Worm (Caenorhabditis elegans) whole organism, L1 larva: Measurements from ENCODE around the gene swt-2.

Source experiments
- C04F5.9 ChIP-seq: sonication (generic microtip); optimal IDR thresholded peaks from 2 replicates; lab custom pipeline; 2016; ENCODE audit warnings: missing genetic modification characterization, missing compliant biosample characterization
- ama-1 ChIP-seq: fragments of 150-350 bp; optimal IDR thresholded peaks from 2 replicates; lab custom pipeline; 2014
- ceh-63 ChIP-seq: fragments of 200-800 bp; sonication (Bioruptor generic); optimal IDR thresholded peaks from 2 replicates; lab custom pipeline; 2018; ENCODE audit warnings: mild to moderate bottlenecking, missing genetic modification characterization, missing compliant biosample characterization
- ceh-82 ChIP-seq, 3 experiments: fragments of 150-350 bp in 1 of 3; sonication (generic microtip) in 2 of 3; optimal IDR thresholded peaks; 2 replicates each; lab custom pipeline; 2014 to 2017; ENCODE audit warnings: missing biosample characterization in 3 of 3, missing genetic modification characterization in 3 of 3
- dpl-1 ChIP-seq, 3 experiments: fragments of 150-350 bp in 2 of 3; sonication (generic microtip) in 1 of 3; optimal IDR thresholded peaks; 2 replicates each; lab custom pipeline; 2014 to 2017; ENCODE audit warnings: missing biosample characterization in 3 of 3, missing genetic modification characterization in 3 of 3, missing genetic modification reagents in 3 of 3
- dsc-1 ChIP-seq: sonication (generic microtip); optimal IDR thresholded peaks from 2 replicates; lab custom pipeline; 2016; ENCODE audit warnings: mild to moderate bottlenecking, missing genetic modification characterization, missing compliant biosample characterization
- efl-1 ChIP-seq, 4 experiments: fragments of 150-350 bp; optimal IDR thresholded peaks in 3 of 4; peaks in 1 of 4; 1 replicate in 1 of 4; 2 replicates in 3 of 4; lab custom pipeline; 2014; ENCODE audit warnings: missing biosample characterization in 2 of 4, missing genetic modification characterization in 2 of 4, missing genetic modification reagents in 2 of 4
- egl-27 ChIP-seq, 2 experiments: fragments of 150-350 bp in 1 of 2; sonication (generic microtip); optimal IDR thresholded peaks; 3 replicates each; lab custom pipeline; 2017 to 2018; ENCODE audit warnings: missing biosample characterization in 2 of 2, missing genetic modification characterization in 2 of 2, missing genetic modification reagents in 2 of 2
- elt-2 ChIP-seq: sonication (generic microtip); optimal IDR thresholded peaks from 2 replicates; lab custom pipeline; 2016; ENCODE audit warnings: missing genetic modification characterization, mild to moderate bottlenecking, inconsistent platforms, missing compliant biosample characterization, missing genetic modification reagents
- hlh-4 ChIP-seq: sonication (generic microtip); optimal IDR thresholded peaks from 2 replicates; lab custom pipeline; 2016; ENCODE audit warnings: mild to moderate bottlenecking, missing genetic modification characterization, missing compliant biosample characterization
- isw-1 ChIP-seq: fragments of 200-800 bp; sonication (Bioruptor generic); IDR thresholded peaks from 2 replicates; pipeline ENCODE4 v1.3.6; 2022; ENCODE audit warnings: missing genetic modification characterization, missing compliant biosample characterization
- lin-15B ChIP-seq: fragments of 150-350 bp; sonication (generic microtip); optimal IDR thresholded peaks from 3 replicates; lab custom pipeline; 2014; ENCODE audit warnings: missing biosample characterization, missing genetic modification characterization
- lin-35 ChIP-seq, 2 experiments: fragments of 150-350 bp; optimal IDR thresholded peaks; 2 replicates each; lab custom pipeline; 2014; ENCODE audit warnings: missing biosample characterization in 2 of 2, missing genetic modification characterization in 2 of 2, missing genetic modification reagents in 2 of 2
- lin-39 ChIP-seq: fragments of 150-350 bp; optimal IDR thresholded peaks from 2 replicates; lab custom pipeline; 2014; ENCODE audit warnings: missing biosample characterization, missing genetic modification reagents, missing genetic modification characterization
- lsy-2 ChIP-seq, 2 experiments: fragments of 150-350 bp; optimal IDR thresholded peaks; 2 replicates each; lab custom pipeline; 2014; ENCODE audit warnings: missing biosample characterization in 2 of 2, missing genetic modification characterization in 2 of 2
- mdl-1 ChIP-seq, 2 experiments: fragments of 150-350 bp; optimal IDR thresholded peaks; 2 replicates each; lab custom pipeline; 2014 to 2017; ENCODE audit warnings: missing biosample characterization in 2 of 2, missing genetic modification characterization in 2 of 2, inconsistent platforms in 1 of 2
- nhr-19 ChIP-seq: fragments of 200-800 bp; sonication (Bioruptor generic); conservative IDR thresholded peaks from 2 replicates; pipeline ENCODE4 v1.3.6; 2022; ENCODE audit warnings: missing genetic modification characterization, missing compliant biosample characterization
- nhr-20 ChIP-seq: sonication (generic microtip); optimal IDR thresholded peaks from 2 replicates; lab custom pipeline; 2016; ENCODE audit warnings: mild to moderate bottlenecking, missing genetic modification characterization, missing compliant biosample characterization
- nhr-237 ChIP-seq: fragments of 150-350 bp; optimal IDR thresholded peaks from 2 replicates; lab custom pipeline; 2014; ENCODE audit warnings: missing biosample characterization, missing genetic modification characterization
- nhr-47 ChIP-seq: sonication (generic microtip); optimal IDR thresholded peaks from 2 replicates; lab custom pipeline; 2016; ENCODE audit warnings: mild to moderate bottlenecking, missing genetic modification characterization, moderate library complexity, missing compliant biosample characterization
- nhr-71 ChIP-seq: sonication (generic microtip); optimal IDR thresholded peaks from 2 replicates; lab custom pipeline; 2016; ENCODE audit warnings: mild to moderate bottlenecking, missing genetic modification characterization, moderate library complexity, missing compliant biosample characterization
- nhr-77 ChIP-seq: fragments of 150-350 bp; optimal IDR thresholded peaks from 2 replicates; lab custom pipeline; 2014; ENCODE audit warnings: missing biosample characterization, missing genetic modification characterization
- nhr-90 ChIP-seq: sonication (generic microtip); optimal IDR thresholded peaks from 2 replicates; lab custom pipeline; 2016; ENCODE audit warnings: mild to moderate bottlenecking, missing genetic modification characterization, missing compliant biosample characterization; ENCODE audit not compliant: poor library complexity
- pag-3 ChIP-seq: sonication (generic microtip); optimal IDR thresholded peaks from 2 replicates; lab custom pipeline; 2017; ENCODE audit warnings: missing genetic modification characterization, mild to moderate bottlenecking, missing compliant biosample characterization, antibody characterized with exemption, borderline replicate concordance; ENCODE audit not compliant: insufficient read depth
- pqm-1 ChIP-seq: sonication (generic microtip); optimal IDR thresholded peaks from 3 replicates; lab custom pipeline; 2017; ENCODE audit warnings: missing biosample characterization, missing genetic modification characterization
- rnt-1 ChIP-seq: sonication (generic microtip); optimal IDR thresholded peaks from 2 replicates; lab custom pipeline; 2016; ENCODE audit warnings: mild to moderate bottlenecking, missing genetic modification characterization, moderate library complexity, missing compliant biosample characterization
- skn-1 ChIP-seq: fragments of 150-350 bp; optimal IDR thresholded peaks from 2 replicates; lab custom pipeline; 2014; ENCODE audit warnings: missing biosample characterization, missing genetic modification characterization
- snu-23 ChIP-seq: sonication (generic microtip); optimal IDR thresholded peaks from 2 replicates; lab custom pipeline; 2016; ENCODE audit warnings: missing genetic modification characterization, missing compliant biosample characterization
- sup-37 ChIP-seq: fragments of 200-800 bp; sonication (Bioruptor generic); optimal IDR thresholded peaks from 2 replicates; lab custom pipeline; 2018; ENCODE audit warnings: mild to moderate bottlenecking, missing genetic modification characterization, missing compliant biosample characterization
- tbx-2 ChIP-seq: sonication (generic microtip); optimal IDR thresholded peaks from 2 replicates; lab custom pipeline; 2016; ENCODE audit warnings: missing genetic modification characterization, missing compliant biosample characterization
- unc-30 ChIP-seq: sonication (generic microtip); optimal IDR thresholded peaks from 2 replicates; lab custom pipeline; 2017; ENCODE audit warnings: missing biosample characterization, missing genetic modification characterization
- unc-62 ChIP-seq: fragments of 150-350 bp; optimal IDR thresholded peaks from 2 replicates; lab custom pipeline; 2014; ENCODE audit warnings: missing biosample characterization, missing genetic modification reagents, missing genetic modification characterization
- unc-86 ChIP-seq: sonication (generic microtip); optimal IDR thresholded peaks from 2 replicates; lab custom pipeline; 2016; ENCODE audit warnings: missing genetic modification characterization, missing compliant biosample characterization
- xbp-1 ChIP-seq: sonication (generic microtip); optimal IDR thresholded peaks from 2 replicates; lab custom pipeline; 2016; ENCODE audit warnings: missing genetic modification characterization, missing compliant biosample characterization
- zip-4 ChIP-seq: fragments of 200-800 bp; sonication (Bioruptor generic); optimal IDR thresholded peaks from 2 replicates; lab custom pipeline; 2018; ENCODE audit warnings: mild to moderate bottlenecking, missing genetic modification characterization, moderate library complexity, missing compliant biosample characterization

Gene swt-2

DNA sequence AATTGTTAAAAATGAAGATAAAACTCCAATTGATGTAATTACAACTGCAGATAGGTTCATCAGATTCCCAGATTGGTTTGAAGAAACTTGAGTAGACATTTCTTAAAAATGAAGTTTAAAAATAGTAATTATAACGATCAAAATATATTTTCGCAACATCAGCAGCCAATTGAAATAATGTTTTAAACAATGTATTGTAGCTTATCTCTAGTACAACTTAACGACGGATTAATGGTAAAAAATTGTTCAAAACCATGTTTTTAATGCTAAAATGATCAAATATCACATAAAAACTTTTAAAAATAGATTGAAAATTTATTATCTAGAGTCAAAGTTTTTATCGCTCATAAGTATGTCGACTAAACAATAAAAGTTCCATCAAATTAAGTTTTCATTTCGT is 34.8 kb upstream of the swt-2 start, which contains the start of gene srbc-11:
Gene srbc-11, minus strand, starts transcription at position 101 of the 400 bp plus-strand sequence.
- no peak for TF ChIP-seq xbp-1 (tag; lab: Kevin White, UChicago)
- no peak for TF ChIP-seq pqm-1 (tag; lab: Kevin White, UChicago)
- no peak for TF ChIP-seq snu-23

DNA sequence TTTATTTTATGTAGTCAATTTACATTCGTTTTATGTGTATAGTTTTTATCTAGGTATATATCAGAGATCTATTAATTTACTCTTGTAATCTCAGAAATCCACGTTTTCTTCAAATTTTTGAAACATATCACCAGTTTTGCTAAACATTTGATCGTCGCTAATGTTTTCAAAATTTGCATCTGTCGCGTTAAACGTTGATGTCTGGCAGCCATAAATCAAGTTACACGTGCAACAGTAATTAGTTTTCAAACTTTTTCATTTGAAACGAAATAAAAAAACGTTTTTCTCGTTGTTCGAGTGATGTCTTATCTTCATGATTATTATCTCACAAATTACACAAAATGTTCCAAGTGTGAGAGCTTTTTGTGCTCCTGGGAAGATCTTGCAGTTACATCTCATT is 32.5 kb upstream of the swt-2 start, which contains the start of gene srh-79:
Gene srh-79, plus strand, starts transcription at position 301 of the 400 bp plus-strand sequence.
- TF ChIP-seq nhr-77 (tag; lab: Kevin White, UChicago): no peak

DNA sequence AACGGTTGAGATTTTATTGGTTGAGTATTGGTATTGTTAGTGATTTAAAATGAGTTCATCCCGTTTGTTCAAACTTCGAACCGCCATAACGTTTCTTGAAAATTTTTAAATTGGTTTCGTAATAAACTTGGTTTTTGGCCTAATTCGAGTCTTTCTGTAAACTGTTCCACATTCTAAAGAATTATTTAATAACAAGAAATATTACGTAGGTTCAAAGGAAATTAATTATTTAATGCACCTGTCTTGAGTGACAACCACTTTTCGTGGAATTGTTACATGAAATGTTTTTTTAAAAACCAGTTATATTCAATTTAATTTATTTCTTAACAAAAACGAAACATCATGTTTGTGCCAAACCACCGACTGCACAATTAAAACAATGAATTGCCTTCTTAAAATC is 28.7 kb upstream of the swt-2 start:
- TF ChIP-seq hlh-4 (tag; lab: Kevin White, UChicago) (peak; percentile 96), nhr-71 (tag; lab: Kevin White, UChicago) (peak; percentile 40), lin-39 (tag; lab: Kevin White, UChicago) (no peak), nhr-47 (tag; lab: Kevin White, UChicago) (peak; percentile 25)

DNA sequence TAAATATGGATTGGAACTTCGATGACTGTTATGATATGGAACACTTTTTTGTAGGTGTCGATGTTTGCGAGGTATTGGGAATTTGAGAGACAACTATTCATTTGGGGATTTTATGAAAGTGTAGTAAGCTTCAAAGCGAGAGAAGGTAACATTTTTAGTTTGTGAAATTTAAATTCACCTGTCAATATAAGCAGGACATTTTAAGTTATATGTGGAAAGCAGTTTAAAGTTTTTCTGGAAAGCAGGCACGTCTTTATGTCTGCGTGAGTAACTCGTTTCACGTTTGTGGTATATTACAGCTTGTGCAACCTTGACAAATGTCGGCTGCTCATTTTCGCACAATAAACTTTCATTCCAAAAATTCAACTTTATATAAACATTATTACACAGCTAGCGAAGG is 25.7 kb upstream of the swt-2 start, which contains the start of gene srh-229:
Gene srh-229, minus strand, starts transcription at position 101 of the 400 bp plus-strand sequence.
- TF ChIP-seq unc-30 (tag; lab: Kevin White, UChicago) (no peak), lin-39 (tag; lab: Kevin White, UChicago) (no peak), isw-1 (GFP tag; lab: Robert Waterston, UW) (no peak), skn-1 (no peak), dsc-1 (tag; lab: Kevin White, UChicago) (no peak), nhr-237 (tag; lab: Kevin White, UChicago) (no peak), elt-2 (tag; lab: Kevin White, UChicago) (no peak), lsy-2 (tag; optimal IDR thresholded peaks at IDR 0.05; lab: Kevin White, UChicago) (no peak), sup-37 (no peak), nhr-77 (tag; lab: Kevin White, UChicago) (no peak), tbx-2 (tag; lab: Kevin White, UChicago) (no peak), unc-86 (tag; lab: Kevin White, UChicago) (no peak), ceh-63 (GFP tag; lab: Kevin White, UChicago) (no peak), nhr-19 (GFP tag; lab: Robert Waterston, UW) (no peak), C04F5.9 (tag; lab: Kevin White, UChicago) (no peak), ama-1 (lab: Kevin White, UChicago) (no peak), lin-15B (tag; lab: Kevin White, UChicago) (no peak), pag-3 (no peak), egl-27 (tag; optimal IDR thresholded peaks at IDR 0.05; lab: Kevin White, UChicago) (no peak)

DNA sequence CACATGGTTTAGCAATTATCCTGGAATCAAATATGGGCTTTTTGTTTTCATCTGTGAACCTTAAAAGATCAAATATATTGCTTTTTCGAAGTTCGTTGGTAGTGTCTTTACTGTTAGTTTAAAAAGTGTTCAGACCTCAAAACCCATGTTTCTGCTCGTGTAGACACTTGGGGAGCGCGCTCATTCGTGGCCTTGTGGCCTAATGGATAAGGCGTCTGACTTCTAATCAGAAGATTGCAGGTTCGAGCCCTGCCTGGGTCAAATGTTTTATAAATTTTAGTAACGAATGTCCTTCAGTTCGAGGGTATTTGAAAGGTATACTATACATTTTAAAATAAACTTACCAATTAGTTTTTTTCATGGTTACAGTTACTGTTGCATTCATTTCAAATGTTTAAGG is 23.7 kb upstream of the swt-2 start:
- TF ChIP-seq nhr-20 (tag; lab: Kevin White, UChicago) (peak; percentile 10), unc-62 (no peak), rnt-1 (tag; lab: Kevin White, UChicago) (peak; percentile 35), efl-1 (optimal IDR thresholded peaks at IDR 0.05; lab: Kevin White, UChicago) (peak in 1 of 2 experiments; percentile 13), efl-1 (GFP tag; optimal IDR thresholded peaks at IDR 0.05 in 1 of 2; lab: Kevin White, UChicago) (peak in 1 of 2 experiments; percentile 50), lsy-2 (tag; optimal IDR thresholded peaks at IDR 0.05; lab: Kevin White, UChicago) (peak in 1 of 2 experiments; percentile 27), snu-23 (peak; percentile 47), lin-35 (GFP tag; optimal IDR thresholded peaks at IDR 0.05; lab: Kevin White, UChicago) (peak in 1 of 2 experiments; percentile 42), zip-4 (GFP tag; lab: Kevin White, UChicago) (no peak), mdl-1 (tag; optimal IDR thresholded peaks at IDR 0.05; lab: Kevin White, UChicago) (peak in 1 of 2 experiments; percentile 2), nhr-71 (tag; lab: Kevin White, UChicago) (peak; percentile 20), ceh-82 (tag; optimal IDR thresholded peaks at IDR 0.05; lab: Kevin White, UChicago) (no peak), nhr-90 (tag; lab: Kevin White, UChicago) (peak; percentile 30), dpl-1 (GFP tag; optimal IDR thresholded peaks at IDR 0.05; lab: Kevin White, UChicago) (peak in 1 of 3 experiments; percentile 2), ama-1 (lab: Kevin White, UChicago) (no peak), nhr-19 (GFP tag; lab: Robert Waterston, UW) (peak; percentile 47; the same call in 1 of the 2 replicates)
